Worm (Caenorhabditis elegans): ENCODE data around the gene rgef-1.

- TF ChIP-seq nhr-76 (tag; optimal IDR thresholded peaks at IDR 0.05), result no peak
- no peak for TF ChIP-seq nhr-10 (tag; optimal IDR thresholded peaks at IDR 0.05)
- TF ChIP-seq zip-2 (tag; optimal IDR thresholded peaks at IDR 0.05), result no peak
- TF ChIP-seq egl-27 (tag; optimal IDR thresholded peaks at IDR 0.05), result no peak
- TF ChIP-seq mdl-1 (tag; optimal IDR thresholded peaks at IDR 0.05), result no peak
- no peak for TF ChIP-seq mes-2 (tag; optimal IDR thresholded peaks at IDR 0.05; ENCODE audit: poor library complexity, severe bottlenecking)
- TF ChIP-seq arid-1 (GFP tag; conservative IDR thresholded peaks at IDR 0.05), result no peak
- no peak for TF ChIP-seq pha-4 (GFP tag; IDR thresholded peaks at IDR 0.05)
- TF ChIP-seq pha-4 (tag; optimal IDR thresholded peaks at IDR 0.05), result no peak
- TF ChIP-seq nhr-6 (tag; optimal IDR thresholded peaks at IDR 0.05), result no peak
- TF ChIP-seq nhr-28 (tag; optimal IDR thresholded peaks at IDR 0.05), result no peak
- no peak for TF ChIP-seq ama-1 (optimal IDR thresholded peaks at IDR 0.05)
Measured at ce11 chrV:9524099-9524498, 37.4 kb downstream of the rgef-1 start, which contains the start of gene C50F4.9.

Measured in whole organism, L4 larva.